Fruit fly (Drosophila melanogaster): Measurements from ENCODE around the gene Vha100-1.

The Vha100-1 gene

dm6 chr3R:29122817-29123611 is 8.0 kb upstream of the Vha100-1 start, which contains the start of the genes yem and Ctl2 (continued):
- TF ChIP-seq CG13296 (GFP tag; optimal IDR thresholded peaks at IDR 0.05), result peak; percentile 17
- TF ChIP-seq CG9215 (GFP tag; IDR thresholded peaks at IDR 0.05), result peak; percentile 76; the same call in 1 of the 2 replicates
- TF ChIP-seq sqz (GFP tag; optimal IDR thresholded peaks at IDR 0.05), result no peak
- peak; percentile 32 for TF ChIP-seq CG10979 (tag; optimal IDR thresholded peaks at IDR 0.05)
- TF ChIP-seq zen (tag; optimal IDR thresholded peaks at IDR 0.05), result peak; percentile 40
- peak; percentile 63 for TF ChIP-seq CG3838 (GFP tag; optimal IDR thresholded peaks at IDR 0.05)
- no peak for TF ChIP-seq CG15073 (GFP tag; optimal IDR thresholded peaks at IDR 0.05)
- no peak for TF ChIP-seq br (optimal IDR thresholded peaks at IDR 0.05)
- peak; percentile 67 for TF ChIP-seq da (GFP tag; optimal IDR thresholded peaks at IDR 0.05)
- TF ChIP-seq CG15696 (tag; optimal IDR thresholded peaks at IDR 0.05), result peak; percentile 49
- peak; percentile 50 for TF ChIP-seq BEAF-32 (GFP tag; optimal IDR thresholded peaks at IDR 0.05)
- TF ChIP-seq CG12942 (GFP tag; optimal IDR thresholded peaks at IDR 0.05), result peak; percentile 64
- peak; percentile 88 for TF ChIP-seq dm (GFP tag; optimal IDR thresholded peaks at IDR 0.05)
- TF ChIP-seq stwl (tag; optimal IDR thresholded peaks at IDR 0.05), result peak; percentile 51
- no peak for TF ChIP-seq CG6813 (GFP tag; optimal IDR thresholded peaks at IDR 0.05)
- peak; percentile 81 for TF ChIP-seq pnt (GFP tag; optimal IDR thresholded peaks at IDR 0.05)
- TF ChIP-seq sr (GFP tag; IDR thresholded peaks at IDR 0.05), result peak; percentile 18; the same call in 1 of the 3 replicates
- peak; percentile 75 for TF ChIP-seq phol (tag; optimal IDR thresholded peaks at IDR 0.05)
- no peak for TF ChIP-seq CG10565 (GFP tag; optimal IDR thresholded peaks at IDR 0.05)
- TF ChIP-seq croc (GFP tag; conservative IDR thresholded peaks at IDR 0.05), result peak; percentile 39; the same call in 2 of the 3 replicates
- TF ChIP-seq tx (GFP tag; optimal IDR thresholded peaks at IDR 0.05), result peak; percentile 86
- peak; percentile 55 for TF ChIP-seq lmd (GFP tag; IDR thresholded peaks at IDR 0.05)
- TF ChIP-seq CG17568 (GFP tag; optimal IDR thresholded peaks at IDR 0.05), result no peak
- peak; percentile 81 for TF ChIP-seq bab2 (GFP tag; optimal IDR thresholded peaks at IDR 0.05)
- TF ChIP-seq tll (GFP tag; optimal IDR thresholded peaks at IDR 0.05), result peak; percentile 44 to 91
- TF ChIP-seq sisA (GFP tag; IDR thresholded peaks at IDR 0.05), result peak; percentile 71
- TF ChIP-seq tna (GFP tag; IDR thresholded peaks at IDR 0.05; ENCODE audit: partially characterized antibody), result 0 out of 2 replicates have a peak, but pooled peaks have one; percentile 16
- peak; percentile 30; the same call in 1 of the 2 replicates for TF ChIP-seq Oaz (GFP tag; IDR thresholded peaks at IDR 0.05)
- TF ChIP-seq CG2202 (tag; optimal IDR thresholded peaks at IDR 0.05), result peak; percentile 6
- no peak for TF ChIP-seq CG2129 (GFP tag; IDR thresholded peaks at IDR 0.05; ENCODE audit: partially characterized antibody)
- TF ChIP-seq CG13894 (tag; optimal IDR thresholded peaks at IDR 0.05), result peak; percentile 1
- TF ChIP-seq Abd-B (GFP tag; optimal IDR thresholded peaks at IDR 0.05), result peak; percentile 76
- peak; percentile 81 for TF ChIP-seq CG11456 (GFP tag; IDR thresholded peaks at IDR 0.05)
- TF ChIP-seq Rfx (GFP tag; IDR thresholded peaks at IDR 0.05), result peak; percentile 84
- TF ChIP-seq bigmax (GFP tag; optimal IDR thresholded peaks at IDR 0.05), result no peak
- TF ChIP-seq Tbp (GFP tag; optimal IDR thresholded peaks at IDR 0.05), result peak; percentile 24
- TF ChIP-seq CTCF (GFP tag; optimal IDR thresholded peaks at IDR 0.05), result no peak
- no peak for TF ChIP-seq CrebB (tag; optimal IDR thresholded peaks at IDR 0.05)
- peak; percentile 67 for TF ChIP-seq CG9817 (tag; optimal IDR thresholded peaks at IDR 0.05)
- peak; percentile 95 for TF ChIP-seq CG3995 (GFP tag; optimal IDR thresholded peaks at IDR 0.05)
- TF ChIP-seq CG15011 (GFP tag; optimal IDR thresholded peaks at IDR 0.05), result peak; percentile 54
- TF ChIP-seq hth (optimal IDR thresholded peaks at IDR 0.05), result no peak
- TF ChIP-seq insv (GFP tag; optimal IDR thresholded peaks at IDR 0.05), result peak; percentile 13 to 38
- no peak for TF ChIP-seq nau (GFP tag; optimal IDR thresholded peaks at IDR 0.05)
- no peak; the same call in 1 of the 2 replicates for TF ChIP-seq gt (GFP tag; IDR thresholded peaks at IDR 0.05)
- TF ChIP-seq vvl (GFP tag; IDR thresholded peaks at IDR 0.05), result peak; percentile 58; the same call in 1 of the 2 replicates
- 0 out of 2 replicates have a peak, but pooled peaks have one; percentile 7 for TF ChIP-seq CG8765 (GFP tag; IDR thresholded peaks at IDR 0.05)
- peak; percentile 44 for TF ChIP-seq Drgx (GFP tag; IDR thresholded peaks at IDR 0.05)
- peak; percentile 29; the same call in 1 of the 3 replicates for TF ChIP-seq gce (GFP tag; IDR thresholded peaks at IDR 0.05)
